Fruit fly (Drosophila melanogaster): ENCODE results near the gene X11L.

X11L gene

dm6 chrX:17566128-17566527 lies 33.3 kb upstream of the X11L start:
- TF ChIP-seq psq (GFP tag; optimal IDR thresholded peaks at IDR 0.05) (no peak), brk (GFP tag; optimal IDR thresholded peaks at IDR 0.05) (no peak), Vsx2 (GFP tag; optimal IDR thresholded peaks at IDR 0.05; ENCODE audit: partially characterized antibody) (no peak), Rel (GFP tag; optimal IDR thresholded peaks at IDR 0.05) (no peak), Rel (tag; optimal IDR thresholded peaks at IDR 0.05) (no peak), usp (GFP tag; optimal IDR thresholded peaks at IDR 0.05) (no peak), h (GFP tag; optimal IDR thresholded peaks at IDR 0.05) (no peak), foxo (GFP tag; optimal IDR thresholded peaks at IDR 0.05) (no peak), sv (GFP tag; optimal IDR thresholded peaks at IDR 0.05) (no peak), CG9705 (GFP tag; optimal IDR thresholded peaks at IDR 0.05) (no peak), ey (GFP tag; optimal IDR thresholded peaks at IDR 0.05) (no peak), fru (GFP tag; optimal IDR thresholded peaks at IDR 0.05) (no peak)

- TF ChIP-seq Dif (GFP tag; optimal IDR thresholded peaks at IDR 0.05; ENCODE audit: partially characterized antibody) (no peak), Dfd (GFP tag; optimal IDR thresholded peaks at IDR 0.05) (no peak), dl (GFP tag; optimal IDR thresholded peaks at IDR 0.05; ENCODE audit: insufficient read depth in 1 of 2, partially characterized antibody in 2 of 2) (no peak), fru (GFP tag; optimal IDR thresholded peaks at IDR 0.05) (no peak), Hnf4 (GFP tag; optimal IDR thresholded peaks at IDR 0.05) (no peak), OdsH (GFP tag; optimal IDR thresholded peaks at IDR 0.05) (no peak), Myc (optimal IDR thresholded peaks at IDR 0.05) (no peak), rgr (GFP tag; optimal IDR thresholded peaks at IDR 0.05) (no peak), sv (GFP tag; optimal IDR thresholded peaks at IDR 0.05) (no peak), jim (GFP tag; optimal IDR thresholded peaks at IDR 0.05) (no peak), Sp1 (GFP tag; optimal IDR thresholded peaks at IDR 0.05) (no peak), h (GFP tag; optimal IDR thresholded peaks at IDR 0.05) (no peak), tai (GFP tag; optimal IDR thresholded peaks at IDR 0.05) (no peak), ey (GFP tag; optimal IDR thresholded peaks at IDR 0.05) (no peak), HLH106 (tag; optimal IDR thresholded peaks at IDR 0.05) (no peak), foxo (GFP tag; optimal IDR thresholded peaks at IDR 0.05) (no peak), Mio (GFP tag; optimal IDR thresholded peaks at IDR 0.05) (no peak), Vsx2 (GFP tag; optimal IDR thresholded peaks at IDR 0.05; ENCODE audit: partially characterized antibody) (no peak)
Observed at dm6 chrX:17569128-17569527, 30.3 kb upstream of the X11L start, which contains the start of gene ppk23. ppk23 (minus strand) TSS chrX:17569228.

dm6 chrX:17570912-17571609 lies 28.3 kb upstream of the X11L start:
- TF ChIP-seq HLH106 (tag; optimal IDR thresholded peaks at IDR 0.05): peak; percentile 22
- no peak for TF ChIP-seq N (GFP tag; optimal IDR thresholded peaks at IDR 0.05)
- TF ChIP-seq Vsx2 (GFP tag; optimal IDR thresholded peaks at IDR 0.05; ENCODE audit: partially characterized antibody): no peak
- TF ChIP-seq GATAd (GFP tag; optimal IDR thresholded peaks at IDR 0.05): no peak
- TF ChIP-seq Hnf4 (GFP tag; optimal IDR thresholded peaks at IDR 0.05): peak; percentile 10
- peak; percentile 43 for TF ChIP-seq dmrt93B (GFP tag; optimal IDR thresholded peaks at IDR 0.05)
- peak; percentile 27 for TF ChIP-seq pan (optimal IDR thresholded peaks at IDR 0.05)
- no peak for TF ChIP-seq Abd-B (GFP tag; optimal IDR thresholded peaks at IDR 0.05)
- peak; percentile 60 for TF ChIP-seq h (GFP tag; optimal IDR thresholded peaks at IDR 0.05)
- no peak for TF ChIP-seq Rel (GFP tag; optimal IDR thresholded peaks at IDR 0.05)
- peak; percentile 81 for TF ChIP-seq Rel (tag; optimal IDR thresholded peaks at IDR 0.05)
- no peak for TF ChIP-seq Hr78 (GFP tag; optimal IDR thresholded peaks at IDR 0.05)
- peak in 1 of 2 experiments; percentile 71 for TF ChIP-seq foxo (GFP tag; optimal IDR thresholded peaks at IDR 0.05)
- no peak for TF ChIP-seq lola (GFP tag; optimal IDR thresholded peaks at IDR 0.05)
- TF ChIP-seq psq (GFP tag; optimal IDR thresholded peaks at IDR 0.05): peak; percentile 78
- no peak for TF ChIP-seq dl (GFP tag; optimal IDR thresholded peaks at IDR 0.05; ENCODE audit: insufficient read depth in 1 of 2, partially characterized antibody in 2 of 2)
- peak; percentile 57 for TF ChIP-seq Sp1 (GFP tag; optimal IDR thresholded peaks at IDR 0.05)
- TF ChIP-seq CG9705 (GFP tag; optimal IDR thresholded peaks at IDR 0.05): no peak
- TF ChIP-seq Hr83 (GFP tag; optimal IDR thresholded peaks at IDR 0.05; ENCODE audit: poor library complexity, severe bottlenecking): no peak
- TF ChIP-seq brk (GFP tag; optimal IDR thresholded peaks at IDR 0.05): no peak
- TF ChIP-seq ey (GFP tag; optimal IDR thresholded peaks at IDR 0.05): peak; percentile 73
- peak; percentile 62 for TF ChIP-seq OdsH (GFP tag; optimal IDR thresholded peaks at IDR 0.05)
- TF ChIP-seq dsf (GFP tag; optimal IDR thresholded peaks at IDR 0.05; ENCODE audit: borderline replicate concordance): no peak
- no peak for TF ChIP-seq Dfd (GFP tag; optimal IDR thresholded peaks at IDR 0.05)
- no peak for TF ChIP-seq CrebA (GFP tag; optimal IDR thresholded peaks at IDR 0.05; ENCODE audit: borderline replicate concordance)
- TF ChIP-seq woc (GFP tag; optimal IDR thresholded peaks at IDR 0.05): peak; percentile 90
- no peak for TF ChIP-seq CG32264 (GFP tag; optimal IDR thresholded peaks at IDR 0.05)
- TF ChIP-seq usp (GFP tag; optimal IDR thresholded peaks at IDR 0.05): no peak
- no peak for TF ChIP-seq Jra (GFP tag; optimal IDR thresholded peaks at IDR 0.05)
- no peak for TF ChIP-seq jim (GFP tag; optimal IDR thresholded peaks at IDR 0.05)
- TF ChIP-seq Myc (optimal IDR thresholded peaks at IDR 0.05): no peak
- TF ChIP-seq sv (GFP tag; optimal IDR thresholded peaks at IDR 0.05): no peak
- peak; percentile 71 for TF ChIP-seq br (GFP tag; optimal IDR thresholded peaks at IDR 0.05)
- peak; percentile 51 for TF ChIP-seq rgr (GFP tag; optimal IDR thresholded peaks at IDR 0.05)
- TF ChIP-seq fru (GFP tag; optimal IDR thresholded peaks at IDR 0.05): peak; percentile 79
- TF ChIP-seq sage (GFP tag; optimal IDR thresholded peaks at IDR 0.05): no peak
- no peak for TF ChIP-seq Dif (GFP tag; optimal IDR thresholded peaks at IDR 0.05; ENCODE audit: partially characterized antibody)
